Worm (Caenorhabditis elegans) whole organism, late embryonic: ENCODE results near the gene F54H12.7.

Experiments
- T23F11.4 ChIP-seq: fragments of 200-800 bp; sonication (Bioruptor generic); optimal IDR thresholded peaks from 2 replicates; lab custom pipeline; 2018; ENCODE audit warnings: mild to moderate bottlenecking, missing genetic modification characterization, missing compliant biosample characterization
- ceh-22 ChIP-seq: sonication (generic microtip); optimal IDR thresholded peaks from 2 replicates; lab custom pipeline; 2017; ENCODE audit warnings: missing biosample characterization, missing genetic modification characterization
- ceh-24 ChIP-seq: sonication (generic microtip); optimal IDR thresholded peaks from 2 replicates; lab custom pipeline; 2016; ENCODE audit warnings: mild to moderate bottlenecking, missing genetic modification characterization, missing compliant biosample characterization
- nhr-11 ChIP-seq: fragments of 150-350 bp; optimal IDR thresholded peaks from 2 replicates; lab custom pipeline; 2014; ENCODE audit warnings: missing biosample characterization, missing genetic modification characterization
- ref-2 ChIP-seq: sonication (generic microtip); optimal IDR thresholded peaks from 2 replicates; lab custom pipeline; 2016; ENCODE audit warnings: missing genetic modification characterization, missing compliant biosample characterization
- sdc-2 ChIP-seq: sonication (generic microtip); optimal IDR thresholded peaks from 2 replicates; lab custom pipeline; 2016; ENCODE audit warnings: missing genotype, missing genetic modification characterization, missing compliant biosample characterization
- syd-9 ChIP-seq: sonication (generic microtip); optimal IDR thresholded peaks from 2 replicates; lab custom pipeline; 2016; ENCODE audit warnings: mild to moderate bottlenecking, missing genetic modification characterization, moderate library complexity, missing compliant biosample characterization

ce11 chrIII:7981938-7982337 lies 12.8 kb downstream of the F54H12.7 start:
- TF ChIP-seq T23F11.4 (GFP tag; lab: Kevin White, UChicago) (no peak), ceh-22 (tag; lab: Kevin White, UChicago) (no peak), ceh-24 (tag; lab: Kevin White, UChicago) (no peak), nhr-11 (tag; lab: Kevin White, UChicago) (no peak), ref-2 (tag; lab: Kevin White, UChicago) (no peak), sdc-2 (tag; lab: Kevin White, UChicago) (no peak), syd-9 (tag; lab: Kevin White, UChicago) (no peak)
